Worm (Caenorhabditis elegans) whole organism, L4 larva: ENCODE data around the gene arx-2.

ENCODE experiments used
- F10B5.3 ChIP-seq: sonication (generic microtip); optimal IDR thresholded peaks from 2 replicates; lab custom pipeline; 2016; ENCODE audit warnings: mild to moderate bottlenecking, missing genetic modification characterization, missing compliant biosample characterization
- F44E2.7 ChIP-seq: fragments of 200-800 bp; sonication (Bioruptor generic); IDR thresholded peaks from 2 replicates; pipeline ENCODE4 v2.1.2; 2022; ENCODE audit warnings: missing genetic modification characterization, missing compliant biosample characterization
- T20F7.1 ChIP-seq: fragments of 200-800 bp; sonication (Bioruptor generic); optimal IDR thresholded peaks from 2 replicates; lab custom pipeline; 2018; ENCODE audit warnings: mild to moderate bottlenecking, missing genetic modification characterization, missing compliant biosample characterization
- T26A8.4 ChIP-seq: fragments of 200-800 bp; sonication (Bioruptor generic); IDR thresholded peaks from 2 replicates; pipeline ENCODE4 v1.3.6; 2022; ENCODE audit warnings: missing genetic modification characterization, missing compliant biosample characterization
- Y105C5A.15 ChIP-seq: fragments of 200-800 bp; sonication (Bioruptor generic); IDR thresholded peaks from 2 replicates; pipeline ENCODE4 v1.3.6; 2022; ENCODE audit warnings: missing genetic modification characterization, missing compliant biosample characterization
- Y5F2A.4 ChIP-seq: fragments of 200-800 bp; sonication (Bioruptor generic); optimal IDR thresholded peaks from 2 replicates; lab custom pipeline; 2018; ENCODE audit warnings: mild to moderate bottlenecking, missing genetic modification characterization, missing compliant biosample characterization
- ZK546.5 ChIP-seq, 2 experiments: sonication (generic microtip); optimal IDR thresholded peaks; 2 replicates each; lab custom pipeline; 2017; ENCODE audit warnings: missing biosample characterization in 2 of 2, missing genetic modification characterization in 2 of 2
- ama-1 ChIP-seq: fragments of 150-350 bp; optimal IDR thresholded peaks from 2 replicates; lab custom pipeline; 2014; ENCODE audit warnings: inconsistent platforms, mixed read lengths
- arid-1 ChIP-seq: fragments of 200-800 bp; sonication (Bioruptor generic); conservative IDR thresholded peaks from 2 replicates; pipeline ENCODE4 v1.3.6; 2022; ENCODE audit warnings: missing genetic modification reagents, missing genetic modification characterization, missing compliant biosample characterization
- attf-4 ChIP-seq: sonication (generic microtip); optimal IDR thresholded peaks from 3 replicates; lab custom pipeline; 2017; ENCODE audit warnings: missing biosample characterization, missing genetic modification characterization
- ces-1 ChIP-seq: fragments of 150-350 bp; sonication (generic microtip); optimal IDR thresholded peaks from 4 replicates; lab custom pipeline; 2014; ENCODE audit warnings: missing biosample characterization, missing genetic modification reagents, missing genetic modification characterization
- daf-19 ChIP-seq: fragments of 200-800 bp; sonication (Bioruptor generic); conservative IDR thresholded peaks from 2 replicates; pipeline ENCODE4 v1.3.6; 2022; ENCODE audit warnings: missing genetic modification characterization, missing compliant biosample characterization
- dmd-8 ChIP-seq: fragments of 200-800 bp; sonication (Bioruptor generic); IDR thresholded peaks from 2 replicates; pipeline ENCODE4 v1.3.6; 2022; ENCODE audit warnings: missing genetic modification characterization, missing compliant biosample characterization
- dpl-1 ChIP-seq: fragments of 150-350 bp; optimal IDR thresholded peaks from 2 replicates; lab custom pipeline; 2014; ENCODE audit warnings: missing biosample characterization, missing genetic modification reagents, missing genetic modification characterization
- duxl-1 ChIP-seq: sonication (generic microtip); optimal IDR thresholded peaks from 2 replicates; lab custom pipeline; 2016; ENCODE audit warnings: mild to moderate bottlenecking, missing genetic modification characterization, moderate library complexity, missing compliant biosample characterization; ENCODE audit not compliant: poor library complexity
- egl-27 ChIP-seq: sonication (generic microtip); optimal IDR thresholded peaks from 3 replicates; lab custom pipeline; 2017; ENCODE audit warnings: missing biosample characterization, missing genetic modification reagents, missing genetic modification characterization
- fos-1 ChIP-seq: fragments of 150-350 bp; optimal IDR thresholded peaks from 2 replicates; lab custom pipeline; 2014; ENCODE audit warnings: missing biosample characterization, missing genetic modification characterization
- gei-8 ChIP-seq: fragments of 200-800 bp; sonication (Bioruptor generic); optimal IDR thresholded peaks from 2 replicates; lab custom pipeline; 2018; ENCODE audit warnings: mild to moderate bottlenecking, missing genetic modification characterization, missing compliant biosample characterization
- hlh-11 ChIP-seq: fragments of 200-800 bp; sonication (Bioruptor generic); optimal IDR thresholded peaks from 2 replicates; lab custom pipeline; 2018; ENCODE audit warnings: mild to moderate bottlenecking, missing genetic modification characterization, missing compliant biosample characterization
- hlh-30 ChIP-seq: sonication (generic microtip); optimal IDR thresholded peaks from 2 replicates; lab custom pipeline; 2017; ENCODE audit warnings: antibody characterized with exemption, mild to moderate bottlenecking, missing genetic modification characterization, missing compliant biosample characterization; ENCODE audit not compliant: insufficient read depth
- hmg-1.1 ChIP-seq: fragments of 200-800 bp; sonication (Bioruptor generic); IDR thresholded peaks from 2 replicates; pipeline ENCODE4 v1.3.6; 2022; ENCODE audit warnings: missing genetic modification reagents, missing genetic modification characterization, missing compliant biosample characterization
- jun-1 ChIP-seq: fragments of 150-350 bp; optimal IDR thresholded peaks from 2 replicates; lab custom pipeline; 2014; ENCODE audit warnings: missing biosample characterization, missing genetic modification reagents, missing genetic modification characterization
- lim-7 ChIP-seq: fragments of 200-800 bp; sonication (Bioruptor generic); IDR thresholded peaks from 2 replicates; pipeline ENCODE4 v1.3.6; 2022; ENCODE audit warnings: missing genetic modification characterization, missing compliant biosample characterization
- lin-1 ChIP-seq: fragments of 200-800 bp; sonication (Bioruptor generic); IDR thresholded peaks from 2 replicates; pipeline ENCODE4 v1.3.6; 2022; ENCODE audit warnings: missing genetic modification reagents, missing genetic modification characterization, missing compliant biosample characterization
- lin-38 ChIP-seq: fragments of 200-800 bp; sonication (Bioruptor generic); IDR thresholded peaks from 2 replicates; pipeline ENCODE4 v1.3.6; 2022; ENCODE audit warnings: missing genetic modification reagents, missing genetic modification characterization, missing compliant biosample characterization
- lin-39 ChIP-seq: fragments of 150-350 bp; optimal IDR thresholded peaks from 2 replicates; lab custom pipeline; 2014; ENCODE audit warnings: missing biosample characterization, missing genetic modification reagents, missing genetic modification characterization
- madf-5 ChIP-seq, 2 experiments: fragments of 200-800 bp; sonication (Bioruptor generic); IDR thresholded peaks; 2 replicates each; pipeline ENCODE4 v1.3.6; 2022; ENCODE audit warnings: missing compliant biosample characterization in 2 of 2, missing genetic modification characterization in 2 of 2
- mdl-1 ChIP-seq, 2 experiments: fragments of 150-350 bp in 1 of 2; sonication (generic microtip) in 1 of 2; optimal IDR thresholded peaks; 2 replicates each; lab custom pipeline; 2014 to 2017; ENCODE audit warnings: missing biosample characterization in 2 of 2, missing genetic modification characterization in 2 of 2
- mxl-2 ChIP-seq: fragments of 200-800 bp; sonication (Bioruptor generic); conservative IDR thresholded peaks from 2 replicates; pipeline ENCODE4 v1.3.6; 2022; ENCODE audit warnings: missing genetic modification reagents, missing genetic modification characterization, missing compliant biosample characterization
- nhr-10 ChIP-seq: fragments of 150-350 bp; optimal IDR thresholded peaks from 2 replicates; lab custom pipeline; 2014; ENCODE audit warnings: missing biosample characterization, missing genetic modification characterization
- nhr-11 ChIP-seq: fragments of 150-350 bp; optimal IDR thresholded peaks from 2 replicates; lab custom pipeline; 2014; ENCODE audit warnings: missing biosample characterization, missing genetic modification characterization
- nhr-25 ChIP-seq: sonication (generic microtip); optimal IDR thresholded peaks from 2 replicates; lab custom pipeline; 2017; ENCODE audit warnings: missing genetic modification characterization, mild to moderate bottlenecking, missing compliant biosample characterization, antibody characterized with exemption, moderate library complexity, borderline replicate concordance; ENCODE audit not compliant: insufficient read depth
- nhr-28 ChIP-seq: fragments of 150-350 bp; optimal IDR thresholded peaks from 2 replicates; lab custom pipeline; 2014; ENCODE audit warnings: missing biosample characterization, missing genetic modification characterization
- nhr-41 ChIP-seq: fragments of 200-800 bp; sonication (Bioruptor generic); IDR thresholded peaks from 2 replicates; pipeline ENCODE4 v1.3.6; 2022; ENCODE audit warnings: missing genetic modification reagents, missing genetic modification characterization, missing compliant biosample characterization
- nhr-6 ChIP-seq: fragments of 150-350 bp; optimal IDR thresholded peaks from 2 replicates; lab custom pipeline; 2014; ENCODE audit warnings: missing biosample characterization, missing genetic modification characterization
- nhr-76 ChIP-seq: fragments of 150-350 bp; optimal IDR thresholded peaks from 2 replicates; lab custom pipeline; 2014; ENCODE audit warnings: missing biosample characterization, missing genetic modification characterization
- nhr-77 ChIP-seq: fragments of 150-350 bp; optimal IDR thresholded peaks from 2 replicates; lab custom pipeline; 2014; ENCODE audit warnings: missing biosample characterization, missing genetic modification characterization
- pqm-1 ChIP-seq: sonication (generic microtip); optimal IDR thresholded peaks from 2 replicates; lab custom pipeline; 2017; ENCODE audit warnings: missing biosample characterization, missing genetic modification characterization
- skn-1 ChIP-seq: fragments of 150-350 bp; optimal IDR thresholded peaks from 2 replicates; lab custom pipeline; 2014; ENCODE audit warnings: missing biosample characterization, missing genetic modification characterization
- snpc-4 ChIP-seq: fragments of 150-350 bp; optimal IDR thresholded peaks from 2 replicates; lab custom pipeline; 2014; ENCODE audit warnings: missing biosample characterization, missing genetic modification characterization
- spr-1 ChIP-seq: sonication (generic microtip); optimal IDR thresholded peaks from 2 replicates; lab custom pipeline; 2016; ENCODE audit warnings: mild to moderate bottlenecking, missing genetic modification characterization, missing compliant biosample characterization
- tag-97 ChIP-seq: fragments of 200-800 bp; sonication (Bioruptor generic); IDR thresholded peaks from 2 replicates; pipeline ENCODE4 v1.3.6; 2022; ENCODE audit warnings: missing genetic modification characterization, missing compliant biosample characterization
- tra-1 ChIP-seq: fragments of 200-800 bp; sonication (Bioruptor generic); IDR thresholded peaks from 2 replicates; pipeline ENCODE4 v1.3.6; 2022; ENCODE audit warnings: missing genetic modification reagents, missing genetic modification characterization, missing compliant biosample characterization
- unc-62 ChIP-seq, 3 experiments: fragments of 150-350 bp in 1 of 3; sonication (generic microtip); optimal IDR thresholded peaks in 2 of 3; peaks in 1 of 3; 1 replicate in 1 of 3; 2 replicates in 2 of 3; lab custom pipeline; 2014 to 2017; ENCODE audit warnings: missing biosample characterization in 3 of 3, missing genetic modification characterization in 3 of 3, missing genetic modification reagents in 3 of 3, missing genotype in 1 of 3
- vab-7 ChIP-seq: fragments of 200-800 bp; sonication (Bioruptor generic); IDR thresholded peaks from 2 replicates; pipeline ENCODE4 v1.3.6; 2022; ENCODE audit warnings: missing genetic modification reagents, missing genetic modification characterization, missing compliant biosample characterization
- zag-1 ChIP-seq: fragments of 150-350 bp; optimal IDR thresholded peaks from 2 replicates; lab custom pipeline; 2014; ENCODE audit warnings: missing biosample characterization, missing genetic modification characterization
- zfp-2 ChIP-seq: sonication (generic microtip); optimal IDR thresholded peaks from 2 replicates; lab custom pipeline; 2016; ENCODE audit warnings: mild to moderate bottlenecking, missing genetic modification characterization, missing compliant biosample characterization
- zfp-3 ChIP-seq: fragments of 200-800 bp; sonication (Bioruptor generic); conservative IDR thresholded peaks from 2 replicates; pipeline ENCODE4 v1.3.6; 2022; ENCODE audit warnings: missing genetic modification reagents, missing genetic modification characterization, missing compliant biosample characterization

Gene arx-2

ce11 chrV:10363834-10364233 is 25.7 kb upstream of the arx-2 start:
- TF ChIP-seq pqm-1 (tag; lab: Kevin White, UChicago) (no peak), nhr-25 (no peak), nhr-76 (tag; lab: Kevin White, UChicago) (no peak), F44E2.7 (GFP tag; lab: Robert Waterston, UW) (no peak), skn-1 (no peak), unc-62 (GFP tag; optimal IDR thresholded peaks at IDR 0.05 in 1 of 2; lab: Kevin White, UChicago) (peak in 1 of 2 experiments; percentile 93), unc-62 (tag; optimal IDR thresholded peaks at IDR 0.05; lab: Kevin White, UChicago) (no peak)

DNA sequence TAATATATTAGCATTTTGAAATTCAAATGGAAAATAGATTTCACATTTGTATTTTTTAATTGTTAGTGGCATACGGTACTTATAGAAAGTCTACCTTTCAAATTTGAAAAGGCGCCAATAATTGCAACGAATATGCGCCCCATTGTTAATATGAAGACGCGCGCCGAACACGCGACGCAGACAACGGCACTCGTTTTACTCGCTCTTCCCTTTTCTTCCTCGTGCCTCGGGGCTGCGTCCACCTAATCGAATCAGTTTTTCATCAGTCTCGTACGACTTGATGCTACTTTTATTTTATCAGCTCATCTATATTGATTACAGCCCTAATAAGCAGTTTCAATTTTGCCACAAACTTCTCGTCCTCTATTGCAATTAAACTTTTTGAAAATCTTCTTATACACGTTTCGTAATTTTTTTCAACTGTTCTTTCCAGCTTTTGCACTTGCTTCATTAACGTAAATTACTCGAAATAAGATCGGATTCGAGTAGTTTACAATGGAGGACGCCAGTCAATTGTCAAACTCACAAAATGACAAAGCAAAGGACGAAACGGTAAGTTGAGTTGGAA is 23.8 kb upstream of the arx-2 start, which contains the start of gene cash-1:
TSS of gene cash-1 (plus strand) at position 432 of the 568 bp plus-strand sequence.
- TF ChIP-seq skn-1 (no peak), zfp-3 (no peak), F44E2.7 (GFP tag; lab: Robert Waterston, UW) (no peak), lin-38 (GFP tag; lab: Robert Waterston, UW) (peak; percentile 89), Y105C5A.15 (GFP tag; lab: Robert Waterston, UW) (no peak), mdl-1 (tag; optimal IDR thresholded peaks at IDR 0.05; lab: Kevin White, UChicago) (peak in 1 of 2 experiments; percentile 82), nhr-6 (tag; lab: Kevin White, UChicago) (peak; percentile 65), ces-1 (GFP tag; lab: Kevin White, UChicago) (peak; percentile 65), lin-39 (no peak), jun-1 (no peak), nhr-10 (tag; lab: Kevin White, UChicago) (no peak), daf-19 (GFP tag; lab: Robert Waterston, UW) (no peak), ZK546.5 (tag; optimal IDR thresholded peaks at IDR 0.05; lab: Kevin White, UChicago) (no peak), spr-1 (tag; lab: Kevin White, UChicago) (no peak), nhr-25 (peak; percentile 25), nhr-41 (GFP tag; lab: Robert Waterston, UW) (no peak), lin-1 (GFP tag; lab: Robert Waterston, UW) (0 out of 2 replicates have a peak, but pooled peaks have one; percentile 33), zag-1 (tag; lab: Kevin White, UChicago) (no peak), egl-27 (tag; lab: Kevin White, UChicago) (no peak), gei-8 (GFP tag; lab: Kevin White, UChicago) (no peak), pqm-1 (tag; lab: Kevin White, UChicago) (peak; percentile 45), nhr-76 (tag; lab: Kevin White, UChicago) (no peak), hlh-11 (tag; lab: Kevin White, UChicago) (peak; percentile 75), F10B5.3 (tag; lab: Kevin White, UChicago) (no peak), nhr-77 (tag; lab: Kevin White, UChicago) (peak; percentile 29), duxl-1 (tag; lab: Kevin White, UChicago) (no peak), lim-7 (GFP tag; lab: Robert Waterston, UW) (no peak), nhr-28 (tag; lab: Kevin White, UChicago) (peak; percentile 38), vab-7 (GFP tag; lab: Robert Waterston, UW) (no peak), Y5F2A.4 (no peak), T26A8.4 (GFP tag; lab: Robert Waterston, UW) (no peak), snpc-4 (tag; lab: Kevin White, UChicago) (no peak), ama-1 (lab: Kevin White, UChicago) (no peak), T20F7.1 (GFP tag; lab: Kevin White, UChicago) (peak; percentile 1), mxl-2 (GFP tag; lab: Robert Waterston, UW) (no peak), tag-97 (GFP tag; lab: Robert Waterston, UW) (no peak), tra-1 (no peak), hlh-30 (tag; lab: Kevin White, UChicago) (peak; percentile 93), dmd-8 (no peak), zfp-2 (no peak), nhr-11 (tag; lab: Kevin White, UChicago) (no peak), dpl-1 (GFP tag; lab: Kevin White, UChicago) (peak; percentile 81), arid-1 (0 out of 2 replicates have a peak, but pooled peaks have one; percentile 30), fos-1 (tag; lab: Kevin White, UChicago) (no peak), attf-4 (tag; lab: Kevin White, UChicago) (no peak), hmg-1.1 (GFP tag; lab: Robert Waterston, UW) (peak; percentile 41; the same call in 1 of the 2 replicates), madf-5 (GFP tag; IDR thresholded peaks at IDR 0.05; lab: Robert Waterston, UW) (no peak)
